Worm (Caenorhabditis elegans): ENCODE data around the gene tbc-12.

Gene tbc-12

DNA sequence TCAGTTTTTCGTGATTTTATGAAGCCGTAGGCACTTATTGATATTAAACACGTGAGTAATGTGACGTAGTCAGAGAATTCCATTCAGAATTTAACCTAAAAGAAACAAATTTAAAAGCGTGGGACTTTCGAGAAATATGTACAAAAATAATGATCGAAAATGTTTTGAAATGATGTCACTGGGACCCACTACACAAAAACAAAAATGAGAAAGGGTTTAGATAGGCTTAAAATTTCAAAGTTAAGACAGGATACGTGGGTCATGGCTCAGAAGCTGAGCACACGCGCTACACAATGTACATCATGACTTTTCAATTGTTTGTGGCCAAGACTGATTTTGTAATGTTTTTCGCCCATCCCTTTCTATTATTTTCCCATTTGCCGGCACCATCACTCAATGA, 16.6 kb upstream of the tbc-12 start, which contains the start of gene smvt-1:
TSS of gene smvt-1 (minus strand) at position 101 of the 400 bp plus-strand sequence.
- no peak for TF ChIP-seq drap-1 (GFP tag; optimal IDR thresholded peaks at IDR 0.05)
- no peak for TF ChIP-seq unc-120 (tag; optimal IDR thresholded peaks at IDR 0.05; ENCODE audit: poor library complexity, severe bottlenecking)
- no peak for TF ChIP-seq lsy-2 (tag; optimal IDR thresholded peaks at IDR 0.05)
- TF ChIP-seq sem-2 (GFP tag; optimal IDR thresholded peaks at IDR 0.05) = no peak
- no peak for TF ChIP-seq nhr-12 (tag; optimal IDR thresholded peaks at IDR 0.05)

ce11 chrX:2544645-2545044, 12.4 kb upstream of the tbc-12 start:
- TF ChIP-seq lin-13 (tag; optimal IDR thresholded peaks at IDR 0.05) (no peak), unc-39 (tag; optimal IDR thresholded peaks at IDR 0.05) (no peak), sem-2 (GFP tag; optimal IDR thresholded peaks at IDR 0.05) (no peak), ceh-83 (GFP tag; optimal IDR thresholded peaks at IDR 0.05) (no peak)

ce11 chrX:2543353-2543752, 11.1 kb upstream of the tbc-12 start:
- no peak for TF ChIP-seq nhr-28 (tag; optimal IDR thresholded peaks at IDR 0.05)
- TF ChIP-seq pha-4 (tag; optimal IDR thresholded peaks at IDR 0.05) = no peak
- no peak for TF ChIP-seq drap-1 (GFP tag; optimal IDR thresholded peaks at IDR 0.05)
- no peak for TF ChIP-seq ceh-43 (GFP tag; optimal IDR thresholded peaks at IDR 0.05)
- TF ChIP-seq ceh-83 (GFP tag; optimal IDR thresholded peaks at IDR 0.05) = no peak

ce11 chrX:2541003-2541521, 8.8 kb upstream of the tbc-12 start, which contains the start of gene F52H2.3:
F52H2.3 (minus strand) TSS chrX:2541053.
- no peak for TF ChIP-seq elt-1 (tag; optimal IDR thresholded peaks at IDR 0.05; ENCODE audit: borderline replicate concordance, insufficient read depth)
- TF ChIP-seq unc-39 (tag; optimal IDR thresholded peaks at IDR 0.05) = no peak
- no peak for TF ChIP-seq mls-2 (tag; optimal IDR thresholded peaks at IDR 0.05)
- no peak for TF ChIP-seq M03D4.4 (tag; optimal IDR thresholded peaks at IDR 0.05)
- TF ChIP-seq cnd-1 (tag; optimal IDR thresholded peaks at IDR 0.05) = no peak
- TF ChIP-seq sem-2 (GFP tag; optimal IDR thresholded peaks at IDR 0.05) = no peak
- TF ChIP-seq hlh-1 (tag; optimal IDR thresholded peaks at IDR 0.05) = no peak
- TF ChIP-seq mep-1 (tag; optimal IDR thresholded peaks at IDR 0.05) = no peak
- no peak for TF ChIP-seq nhr-12 (tag; optimal IDR thresholded peaks at IDR 0.05)

DNA sequence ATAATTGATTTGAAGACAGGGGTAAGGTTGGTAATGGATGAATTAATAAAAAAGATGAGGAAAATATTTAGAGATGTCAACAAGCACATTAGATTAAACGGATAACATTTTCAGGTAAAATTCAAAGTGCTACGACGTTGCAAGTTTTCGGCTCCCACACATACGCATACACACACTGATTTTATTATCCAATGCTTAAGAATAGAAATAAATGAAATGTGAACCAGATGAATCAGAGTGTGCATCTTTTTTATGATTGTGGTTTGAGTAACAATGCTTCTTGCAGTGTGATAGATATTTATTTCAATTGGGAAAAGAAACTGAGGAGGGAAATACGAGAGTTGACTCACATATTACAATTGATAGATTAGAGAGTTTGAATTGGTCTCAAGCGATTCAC, 6.5 kb upstream of the tbc-12 start:
- TF ChIP-seq ceh-43 (GFP tag; optimal IDR thresholded peaks at IDR 0.05) (no peak), sptf-1 (tag; optimal IDR thresholded peaks at IDR 0.05) (no peak), mls-2 (tag; optimal IDR thresholded peaks at IDR 0.05) (no peak), elt-3 (tag; optimal IDR thresholded peaks at IDR 0.05) (no peak), ceh-39 (tag; optimal IDR thresholded peaks at IDR 0.05) (no peak), nhr-12 (tag; optimal IDR thresholded peaks at IDR 0.05) (no peak), blmp-1 (tag; optimal IDR thresholded peaks at IDR 0.05) (no peak), nhr-28 (tag; optimal IDR thresholded peaks at IDR 0.05) (no peak), nhr-2 (tag; optimal IDR thresholded peaks at IDR 0.05) (no peak), unc-62 (GFP tag; optimal IDR thresholded peaks at IDR 0.05) (no peak), nhr-237 (tag; optimal IDR thresholded peaks at IDR 0.05) (no peak), flh-1 (GFP tag; optimal IDR thresholded peaks at IDR 0.05) (no peak), lsy-2 (tag; optimal IDR thresholded peaks at IDR 0.05) (no peak), lin-13 (tag; optimal IDR thresholded peaks at IDR 0.05) (no peak), pha-4 (tag; optimal IDR thresholded peaks at IDR 0.05) (no peak), hlh-1 (tag; optimal IDR thresholded peaks at IDR 0.05) (no peak), mep-1 (tag; optimal IDR thresholded peaks at IDR 0.05) (no peak), cnd-1 (tag; optimal IDR thresholded peaks at IDR 0.05) (no peak)

ce11 chrX:2536246-2536772, 4.1 kb upstream of the tbc-12 start:
- peak; percentile 95 for TF ChIP-seq unc-62 (GFP tag; optimal IDR thresholded peaks at IDR 0.05)
- no peak for TF ChIP-seq nhr-28 (tag; optimal IDR thresholded peaks at IDR 0.05)
- TF ChIP-seq lin-32 (GFP tag; optimal IDR thresholded peaks at IDR 0.05) = no peak
- TF ChIP-seq drap-1 (GFP tag; optimal IDR thresholded peaks at IDR 0.05) = peak; percentile 72
- peak; percentile 86 for TF ChIP-seq ham-2 (GFP tag; optimal IDR thresholded peaks at IDR 0.05)
- TF ChIP-seq lsy-2 (tag; optimal IDR thresholded peaks at IDR 0.05) = peak; percentile 61
- TF ChIP-seq nhr-237 (tag; optimal IDR thresholded peaks at IDR 0.05) = peak; percentile 42
- TF ChIP-seq ceh-43 (GFP tag; optimal IDR thresholded peaks at IDR 0.05) = no peak
- no peak for TF ChIP-seq sem-2 (GFP tag; optimal IDR thresholded peaks at IDR 0.05)
- TF ChIP-seq elt-1 (tag; optimal IDR thresholded peaks at IDR 0.05; ENCODE audit: borderline replicate concordance, insufficient read depth) = no peak
- no peak for TF ChIP-seq unc-39 (tag; optimal IDR thresholded peaks at IDR 0.05)
- peak; percentile 89 for TF ChIP-seq ces-1 (GFP tag; optimal IDR thresholded peaks at IDR 0.05)
- no peak for TF ChIP-seq snpc-4 (tag; optimal IDR thresholded peaks at IDR 0.05)
- peak; percentile 88 for TF ChIP-seq ztf-11 (tag; optimal IDR thresholded peaks at IDR 0.05)
- TF ChIP-seq nhr-12 (tag; optimal IDR thresholded peaks at IDR 0.05) = no peak
- TF ChIP-seq ceh-83 (GFP tag; optimal IDR thresholded peaks at IDR 0.05) = peak; percentile 60
- peak; percentile 67 for TF ChIP-seq mep-1 (tag; optimal IDR thresholded peaks at IDR 0.05)
- TF ChIP-seq flh-1 (GFP tag; optimal IDR thresholded peaks at IDR 0.05) = no peak
- TF ChIP-seq tbx-8 (GFP tag; optimal IDR thresholded peaks at IDR 0.05) = no peak
- peak; percentile 45 for TF ChIP-seq unc-120 (tag; optimal IDR thresholded peaks at IDR 0.05; ENCODE audit: poor library complexity, severe bottlenecking)
- no peak for TF ChIP-seq bed-3 (GFP tag; optimal IDR thresholded peaks at IDR 0.05)
- peak; percentile 78 for TF ChIP-seq pha-4 (tag; optimal IDR thresholded peaks at IDR 0.05)
- TF ChIP-seq mab-5 (tag; optimal IDR thresholded peaks at IDR 0.05) = no peak
- TF ChIP-seq hlh-1 (tag; optimal IDR thresholded peaks at IDR 0.05) = peak; percentile 68
- peak; percentile 47 for TF ChIP-seq M03D4.4 (tag; optimal IDR thresholded peaks at IDR 0.05)
- TF ChIP-seq blmp-1 (tag; optimal IDR thresholded peaks at IDR 0.05) = peak; percentile 86
- TF ChIP-seq zip-8 (tag; optimal IDR thresholded peaks at IDR 0.05) = no peak
- peak; percentile 81 for TF ChIP-seq lin-13 (tag; optimal IDR thresholded peaks at IDR 0.05)
- peak; percentile 77 for TF ChIP-seq sptf-1 (tag; optimal IDR thresholded peaks at IDR 0.05)
- peak; percentile 74 for TF ChIP-seq cnd-1 (tag; optimal IDR thresholded peaks at IDR 0.05)
- TF ChIP-seq nhr-76 (tag; optimal IDR thresholded peaks at IDR 0.05) = no peak

Measured in whole organism, mixed stage, embryonic.